Worm (Caenorhabditis elegans) whole organism, midembryonic: ENCODE results near the gene odr-1.

Experiments used
- T22C8.4 ChIP-seq: fragments of 200-800 bp; sonication (Bioruptor generic); IDR thresholded peaks from 2 replicates; pipeline ENCODE4 v1.3.6; 2022; ENCODE audit warnings: missing genetic modification characterization, missing compliant biosample characterization
- cog-1 ChIP-seq: sonication (generic microtip); optimal IDR thresholded peaks from 2 replicates; lab custom pipeline; 2016; ENCODE audit warnings: missing genetic modification characterization, missing compliant biosample characterization
- flt-1 ChIP-seq: fragments of 200-800 bp; sonication (Bioruptor generic); IDR thresholded peaks from 2 replicates; pipeline ENCODE4 v1.3.6; 2022; ENCODE audit warnings: missing genetic modification characterization, missing compliant biosample characterization
- klf-2 ChIP-seq: fragments of 200-800 bp; sonication (Bioruptor generic); conservative IDR thresholded peaks from 2 replicates; pipeline ENCODE4 v1.3.6; 2022; ENCODE audit warnings: missing genetic modification reagents, missing genetic modification characterization, missing compliant biosample characterization
- med-1 ChIP-seq: sonication (generic microtip); optimal IDR thresholded peaks from 2 replicates; lab custom pipeline; 2017; ENCODE audit warnings: missing genetic modification characterization, mild to moderate bottlenecking, missing compliant biosample characterization, antibody characterized with exemption, missing genetic modification reagents; ENCODE audit not compliant: insufficient read depth
- ref-1 ChIP-seq: fragments of 200-800 bp; sonication (Bioruptor generic); conservative IDR thresholded peaks from 2 replicates; pipeline ENCODE4 v1.3.6; 2022; ENCODE audit warnings: missing genetic modification reagents, missing genetic modification characterization, missing compliant biosample characterization
- tab-1 ChIP-seq: fragments of 200-800 bp; sonication (Bioruptor generic); IDR thresholded peaks from 2 replicates; pipeline ENCODE4 v1.3.6; 2022; ENCODE audit warnings: missing genetic modification characterization, missing compliant biosample characterization
- ztf-23 ChIP-seq: fragments of 200-800 bp; sonication (Bioruptor generic); IDR thresholded peaks from 2 replicates; pipeline ENCODE4 v1.3.6; 2022; ENCODE audit warnings: missing genetic modification reagents, missing genetic modification characterization, missing compliant biosample characterization
- ztf-29 ChIP-seq: fragments of 200-800 bp; sonication (Bioruptor generic); IDR thresholded peaks from 2 replicates; pipeline ENCODE4 v1.3.6; 2022; ENCODE audit warnings: missing genetic modification reagents, missing genetic modification characterization, missing compliant biosample characterization

odr-1 gene

DNA sequence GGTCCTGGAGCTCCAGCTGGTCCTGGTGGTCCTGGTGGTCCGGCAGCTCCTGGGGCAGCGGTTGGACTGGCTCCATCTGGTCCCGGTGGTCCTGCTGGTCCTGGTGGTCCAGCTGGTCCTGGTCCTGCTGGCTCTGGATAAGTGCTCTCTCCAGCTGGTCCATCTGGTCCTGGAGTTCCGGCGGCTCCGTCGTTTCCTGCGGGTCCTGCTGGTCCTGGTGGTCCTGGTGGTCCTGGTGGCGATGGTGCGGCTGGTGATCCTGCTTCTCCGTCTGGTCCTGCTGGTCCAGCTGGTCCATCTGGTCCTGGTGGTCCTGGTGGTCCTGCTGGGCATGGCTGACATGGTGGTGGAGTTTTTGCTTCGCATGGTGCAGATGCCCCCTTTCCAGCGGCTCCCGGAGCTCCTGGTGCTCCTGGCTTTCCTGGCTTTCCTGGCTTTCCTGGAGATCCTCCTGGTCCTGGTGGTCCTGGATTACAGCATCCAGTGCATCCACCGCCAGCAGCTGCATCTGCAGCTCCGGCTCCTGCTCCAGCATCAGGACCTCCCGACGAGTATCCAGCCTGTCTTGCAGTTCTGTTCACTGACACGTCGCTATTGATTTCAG is 40.5 kb downstream of the odr-1 start:
- no peak for TF ChIP-seq tab-1 (GFP tag; lab: Robert Waterston, UW)
- TF ChIP-seq flt-1 (GFP tag; lab: Robert Waterston, UW): no peak
- no peak for TF ChIP-seq cog-1

DNA sequence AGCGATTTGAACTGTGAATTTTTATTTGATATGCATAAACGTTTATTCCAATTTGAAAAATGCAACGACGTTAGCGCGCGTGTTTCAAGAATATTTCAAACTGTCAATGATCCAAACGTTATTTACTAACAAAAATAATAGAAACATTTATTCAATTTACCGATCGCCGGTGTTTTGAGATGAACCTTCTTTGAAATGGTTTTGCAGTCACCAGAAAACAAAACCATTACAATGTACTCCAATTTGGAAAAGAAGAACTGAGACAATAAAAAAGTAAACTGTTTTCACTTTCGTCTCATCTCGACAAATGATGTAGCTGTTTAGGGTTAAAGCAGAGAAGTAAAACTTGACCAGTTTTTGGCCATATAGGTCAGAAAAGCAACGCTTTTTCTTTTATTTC is 43.6 kb downstream of the odr-1 start, which contains the start of gene H06A10.1:
Gene H06A10.1 (plus strand): TSS at position 301 of the 400 bp plus-strand sequence.
- TF ChIP-seq tab-1 (GFP tag; lab: Robert Waterston, UW): no peak
- TF ChIP-seq cog-1: no peak
- TF ChIP-seq med-1 (GFP tag; lab: Kevin White, UChicago): no peak
- TF ChIP-seq ztf-23 (GFP tag; lab: Robert Waterston, UW): no peak
- no peak for TF ChIP-seq klf-2
- no peak for TF ChIP-seq ztf-29 (GFP tag; lab: Robert Waterston, UW)
- no peak for TF ChIP-seq ref-1
- no peak for TF ChIP-seq T22C8.4
- TF ChIP-seq flt-1 (GFP tag; lab: Robert Waterston, UW): no peak

DNA sequence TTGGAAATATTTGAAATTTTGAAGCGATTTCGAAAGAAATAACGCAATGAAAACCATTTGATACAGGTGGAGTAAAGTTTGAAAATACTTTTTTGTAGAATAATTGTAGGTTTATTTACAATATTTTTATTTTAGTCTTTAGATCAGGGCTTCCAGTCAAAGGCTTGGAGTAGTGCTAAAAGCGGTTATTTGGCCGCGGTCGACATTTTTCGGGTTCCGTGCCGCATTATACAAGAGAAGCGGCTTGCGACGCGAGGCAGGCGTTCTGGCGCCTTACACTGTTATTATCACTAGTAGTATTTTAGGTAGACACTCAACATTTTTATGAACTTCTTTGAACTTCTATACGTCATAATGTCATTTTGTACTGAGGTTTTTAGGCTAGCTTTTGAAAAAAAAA is 44.3 kb downstream of the odr-1 start:
- no peak for TF ChIP-seq ztf-29 (GFP tag; lab: Robert Waterston, UW)
- no peak for TF ChIP-seq flt-1 (GFP tag; lab: Robert Waterston, UW)
- no peak for TF ChIP-seq cog-1
- TF ChIP-seq T22C8.4: no peak
- no peak for TF ChIP-seq ref-1
- TF ChIP-seq klf-2: no peak
- no peak for TF ChIP-seq med-1 (GFP tag; lab: Kevin White, UChicago)
- no peak for TF ChIP-seq ztf-23 (GFP tag; lab: Robert Waterston, UW)
- no peak for TF ChIP-seq tab-1 (GFP tag; lab: Robert Waterston, UW)

DNA sequence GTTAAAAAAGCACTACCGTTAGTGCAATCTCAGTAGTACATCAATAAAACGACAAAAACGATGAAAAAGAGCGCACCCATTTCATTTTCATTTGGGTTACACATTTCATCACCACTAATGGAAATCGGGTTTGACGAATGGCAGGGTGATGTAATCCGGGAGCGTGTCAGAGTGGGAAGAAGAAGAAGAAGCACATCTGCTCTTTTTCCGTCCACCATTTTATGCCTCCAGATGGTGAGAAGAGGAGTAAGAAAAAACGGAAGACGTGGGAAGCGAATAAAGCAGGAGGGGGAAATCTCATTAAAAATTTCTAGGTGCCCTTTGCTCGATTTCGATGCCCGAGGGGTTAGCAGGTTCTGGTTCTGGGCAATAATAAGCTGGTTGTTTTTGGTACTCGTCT is 44.7 kb downstream of the odr-1 start:
- TF ChIP-seq tab-1 (GFP tag; lab: Robert Waterston, UW): no peak
- no peak for TF ChIP-seq ref-1
- no peak for TF ChIP-seq cog-1
- TF ChIP-seq med-1 (GFP tag; lab: Kevin White, UChicago): no peak
- no peak for TF ChIP-seq T22C8.4
- TF ChIP-seq klf-2: no peak
- TF ChIP-seq ztf-29 (GFP tag; lab: Robert Waterston, UW): no peak
- no peak for TF ChIP-seq flt-1 (GFP tag; lab: Robert Waterston, UW)

DNA sequence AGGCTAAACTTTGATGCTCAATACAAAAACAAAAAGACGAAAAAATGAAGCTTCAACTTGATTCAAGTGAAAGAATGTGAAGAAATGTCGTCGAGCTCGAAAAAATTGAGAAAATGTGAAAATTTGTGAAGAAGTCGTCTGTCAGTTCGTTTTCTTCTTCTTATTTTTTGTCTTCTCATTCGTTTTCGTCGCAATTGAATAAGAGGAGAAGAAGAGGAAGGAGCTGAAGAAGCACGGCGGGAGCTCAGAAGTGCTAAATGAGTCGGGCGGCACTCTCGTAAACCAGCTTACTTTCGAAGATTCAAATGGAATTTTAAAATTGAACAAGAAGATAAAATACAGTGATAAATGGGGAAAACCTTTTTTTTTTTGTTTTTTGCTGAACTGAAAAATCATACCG is 45.6 kb downstream of the odr-1 start:
- TF ChIP-seq T22C8.4 (no peak), ztf-23 (GFP tag; lab: Robert Waterston, UW) (no peak), ref-1 (no peak), flt-1 (GFP tag; lab: Robert Waterston, UW) (no peak), tab-1 (GFP tag; lab: Robert Waterston, UW) (no peak), klf-2 (no peak), cog-1 (no peak), med-1 (GFP tag; lab: Kevin White, UChicago) (no peak), ztf-29 (GFP tag; lab: Robert Waterston, UW) (no peak)

DNA sequence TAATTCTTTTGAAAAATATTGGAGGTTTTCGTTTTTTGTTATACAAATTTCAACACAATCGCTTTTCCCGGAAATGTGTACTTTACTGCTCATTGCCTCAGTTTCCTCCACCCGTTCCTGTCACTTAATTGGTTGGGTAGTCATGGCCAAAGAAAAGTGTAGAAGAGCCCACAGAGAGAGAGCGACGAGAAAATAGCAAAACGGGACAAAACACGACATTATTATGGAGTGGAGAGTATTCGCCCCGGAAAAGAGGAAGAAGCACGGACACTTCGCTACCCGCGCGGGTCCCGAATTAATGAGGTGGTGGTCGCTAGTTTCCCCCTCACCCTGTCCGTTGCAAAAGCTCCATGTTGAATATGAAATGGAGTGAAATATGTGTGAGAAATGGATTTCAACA is 47.0 kb downstream of the odr-1 start:
- TF ChIP-seq klf-2: no peak
- no peak for TF ChIP-seq ztf-23 (GFP tag; lab: Robert Waterston, UW)
- TF ChIP-seq cog-1: no peak
- TF ChIP-seq flt-1 (GFP tag; lab: Robert Waterston, UW): peak; percentile 19; the same call in 1 of the 2 replicates
- no peak for TF ChIP-seq ref-1

DNA sequence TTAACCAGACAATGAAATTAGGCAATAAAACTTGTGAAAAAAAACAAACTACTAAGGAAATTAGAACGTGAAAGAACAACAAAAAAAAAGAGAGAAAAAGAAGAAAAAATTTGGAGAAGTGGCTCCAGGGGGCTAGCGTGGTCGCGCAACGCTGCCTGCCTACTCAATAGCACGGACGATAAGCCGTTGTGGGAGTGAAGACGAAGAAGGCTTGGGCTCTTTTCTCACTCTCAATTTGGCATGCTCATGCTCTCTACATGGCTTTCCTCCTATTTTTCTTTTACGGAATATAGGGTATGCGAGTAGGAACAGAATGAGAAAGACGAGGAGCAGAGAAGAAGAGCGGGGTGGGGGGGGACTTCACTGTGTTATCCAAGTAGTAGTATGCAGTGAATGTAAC is 48.5 kb downstream of the odr-1 start:
- TF ChIP-seq ztf-23 (GFP tag; lab: Robert Waterston, UW) (peak; percentile 34; the same call in 1 of the 2 replicates), cog-1 (peak; percentile 17), ref-1 (no peak), flt-1 (GFP tag; lab: Robert Waterston, UW) (no peak)

DNA sequence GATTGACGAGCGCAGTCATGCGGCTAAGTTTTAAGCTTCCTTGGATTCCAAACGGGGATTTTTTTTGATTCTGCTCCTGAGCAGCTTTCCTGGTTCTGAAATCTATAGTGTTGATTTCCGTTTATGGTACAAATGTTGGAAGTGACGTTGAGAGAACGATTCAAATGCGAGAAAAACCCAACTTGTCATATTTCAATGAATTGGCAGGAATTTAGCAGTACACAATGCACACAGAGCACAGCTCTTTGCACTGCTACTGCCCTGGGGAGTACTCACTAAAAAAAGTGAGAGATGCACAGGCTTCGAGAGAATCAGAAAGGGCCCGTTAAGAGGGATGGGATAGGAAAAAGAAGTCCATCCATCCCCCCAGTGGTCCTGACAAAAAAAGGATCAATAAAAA is 50.2 kb downstream of the odr-1 start, which contains the start of gene sad-1:
Gene sad-1 (minus strand): TSS at position 101 of the 400 bp plus-strand sequence.
- TF ChIP-seq klf-2 (no peak), ztf-23 (GFP tag; lab: Robert Waterston, UW) (no peak)

DNA sequence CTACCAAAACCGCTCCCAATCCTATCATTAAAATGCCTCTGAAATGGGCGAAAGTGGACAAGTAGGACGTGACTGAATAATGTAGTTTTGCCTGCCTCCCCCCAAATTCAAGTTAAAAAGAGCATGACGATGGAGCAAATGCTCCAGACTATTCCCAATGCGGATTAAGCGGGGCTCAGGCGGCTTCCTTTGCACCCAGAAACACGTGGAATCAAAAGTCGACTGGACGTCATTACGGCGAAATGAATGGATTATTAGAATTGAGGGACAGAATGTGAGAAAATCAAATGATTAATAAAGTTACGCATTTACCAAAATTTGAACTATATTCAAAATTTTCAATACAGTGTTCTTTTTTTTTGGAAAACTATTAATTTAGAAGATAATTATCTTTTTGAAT is 50.9 kb downstream of the odr-1 start:
- TF ChIP-seq ref-1 (no peak), T22C8.4 (no peak), tab-1 (GFP tag; lab: Robert Waterston, UW) (no peak), ztf-29 (GFP tag; lab: Robert Waterston, UW) (no peak), klf-2 (no peak), cog-1 (no peak), med-1 (GFP tag; lab: Kevin White, UChicago) (no peak), ztf-23 (GFP tag; lab: Robert Waterston, UW) (no peak), flt-1 (GFP tag; lab: Robert Waterston, UW) (no peak)

DNA sequence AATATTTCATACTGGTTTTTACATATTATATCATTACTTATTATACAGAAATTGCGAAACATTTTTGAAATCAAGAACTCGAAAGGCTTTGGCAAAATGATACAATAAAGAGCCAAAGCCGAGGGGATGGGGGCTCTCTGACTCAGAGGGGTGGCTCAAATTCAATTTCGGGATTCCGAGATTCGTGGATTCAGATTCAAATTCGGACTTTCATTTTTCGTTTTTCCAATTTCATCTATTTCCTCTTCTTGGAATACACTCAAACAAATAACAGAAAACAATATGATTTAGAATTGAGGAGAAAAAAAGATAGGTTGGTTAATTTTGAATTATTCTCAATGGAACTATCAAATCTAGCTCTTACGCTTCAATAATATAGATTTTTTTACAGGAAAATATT is 51.7 kb downstream of the odr-1 start:
- no peak for TF ChIP-seq T22C8.4
- TF ChIP-seq ztf-23 (GFP tag; lab: Robert Waterston, UW): no peak
- TF ChIP-seq cog-1: no peak
- no peak for TF ChIP-seq ztf-29 (GFP tag; lab: Robert Waterston, UW)
- no peak for TF ChIP-seq klf-2
- no peak for TF ChIP-seq med-1 (GFP tag; lab: Kevin White, UChicago)
- no peak for TF ChIP-seq tab-1 (GFP tag; lab: Robert Waterston, UW)
- TF ChIP-seq flt-1 (GFP tag; lab: Robert Waterston, UW): no peak
- TF ChIP-seq ref-1: no peak
